Worm (Caenorhabditis elegans) whole organism, late embryonic: ENCODE results near the gene R151.8.

ENCODE experiments used
- C08G9.2 ChIP-seq: sonication (generic microtip); optimal IDR thresholded peaks from 2 replicates; lab custom pipeline; 2016; ENCODE audit warnings: mild to moderate bottlenecking, missing genetic modification characterization, moderate library complexity, missing compliant biosample characterization
- F13H6.1 ChIP-seq: sonication (generic microtip); optimal IDR thresholded peaks from 2 replicates; lab custom pipeline; 2016; ENCODE audit warnings: missing genetic modification characterization, missing compliant biosample characterization
- K02D7.2 ChIP-seq: sonication (generic microtip); optimal IDR thresholded peaks from 2 replicates; lab custom pipeline; 2017; ENCODE audit warnings: mild to moderate bottlenecking, missing genetic modification characterization, missing compliant biosample characterization
- Y22D7AL.16 ChIP-seq: sonication (generic microtip); optimal IDR thresholded peaks from 2 replicates; lab custom pipeline; 2016; ENCODE audit warnings: missing genetic modification characterization, missing compliant biosample characterization
- ama-1 ChIP-seq: fragments of 150-350 bp; optimal IDR thresholded peaks from 2 replicates; lab custom pipeline; 2014
- ceh-2 ChIP-seq: sonication (generic microtip); optimal IDR thresholded peaks from 2 replicates; lab custom pipeline; 2016; ENCODE audit warnings: missing genotype, missing genetic modification characterization, missing compliant biosample characterization
- ceh-24 ChIP-seq: sonication (generic microtip); optimal IDR thresholded peaks from 2 replicates; lab custom pipeline; 2016; ENCODE audit warnings: mild to moderate bottlenecking, missing genetic modification characterization, missing compliant biosample characterization
- ceh-31 ChIP-seq: sonication (generic microtip); optimal IDR thresholded peaks from 2 replicates; lab custom pipeline; 2016; ENCODE audit warnings: missing genetic modification characterization, missing compliant biosample characterization
- ceh-34 ChIP-seq: sonication (generic microtip); optimal IDR thresholded peaks from 2 replicates; lab custom pipeline; 2016; ENCODE audit warnings: mild to moderate bottlenecking, missing genetic modification characterization, missing compliant biosample characterization
- ceh-6 ChIP-seq: fragments of 200-800 bp; sonication (Bioruptor generic); optimal IDR thresholded peaks from 2 replicates; lab custom pipeline; 2018; ENCODE audit warnings: mild to moderate bottlenecking, missing genetic modification characterization, missing compliant biosample characterization
- ceh-9 ChIP-seq: sonication (generic microtip); optimal IDR thresholded peaks from 2 replicates; lab custom pipeline; 2016; ENCODE audit warnings: mild to moderate bottlenecking, missing genetic modification characterization, inconsistent platforms, missing compliant biosample characterization
- dmd-4 ChIP-seq: sonication (generic microtip); optimal IDR thresholded peaks from 2 replicates; lab custom pipeline; 2016; ENCODE audit warnings: borderline replicate concordance, missing genetic modification characterization, missing compliant biosample characterization
- dve-1 ChIP-seq: sonication (generic microtip); optimal IDR thresholded peaks from 2 replicates; lab custom pipeline; 2017; ENCODE audit warnings: antibody characterized with exemption, mild to moderate bottlenecking, missing genetic modification characterization, missing compliant biosample characterization
- elt-2 ChIP-seq: sonication (generic microtip); optimal IDR thresholded peaks from 2 replicates; lab custom pipeline; 2016; ENCODE audit warnings: missing genetic modification reagents, missing genetic modification characterization, missing compliant biosample characterization
- ets-4 ChIP-seq: sonication (generic microtip); optimal IDR thresholded peaks from 2 replicates; lab custom pipeline; 2016; ENCODE audit warnings: missing genetic modification characterization, missing compliant biosample characterization
- eyg-1 ChIP-seq: sonication (generic microtip); optimal IDR thresholded peaks from 2 replicates; lab custom pipeline; 2016; ENCODE audit warnings: missing genotype, missing genetic modification characterization, missing compliant biosample characterization
- fkh-6 ChIP-seq: sonication (generic microtip); optimal IDR thresholded peaks from 2 replicates; lab custom pipeline; 2016; ENCODE audit warnings: missing genetic modification characterization, missing compliant biosample characterization
- gmeb-2 ChIP-seq: sonication (generic microtip); optimal IDR thresholded peaks from 2 replicates; lab custom pipeline; 2016; ENCODE audit warnings: missing genetic modification characterization, inconsistent platforms, missing compliant biosample characterization
- lim-6 ChIP-seq: sonication (generic microtip); optimal IDR thresholded peaks from 2 replicates; lab custom pipeline; 2016; ENCODE audit warnings: missing genetic modification characterization, missing compliant biosample characterization
- madf-2 ChIP-seq: sonication (generic microtip); optimal IDR thresholded peaks from 2 replicates; lab custom pipeline; 2017; ENCODE audit warnings: missing genetic modification characterization, missing compliant biosample characterization
- mec-3 ChIP-seq: sonication (generic microtip); optimal IDR thresholded peaks from 2 replicates; lab custom pipeline; 2016; ENCODE audit warnings: borderline replicate concordance, missing genetic modification characterization, missing compliant biosample characterization
- nfya-1 ChIP-seq: sonication (generic microtip); optimal IDR thresholded peaks from 2 replicates; lab custom pipeline; 2017; ENCODE audit warnings: missing genetic modification characterization, mild to moderate bottlenecking, missing compliant biosample characterization, antibody characterized with exemption, moderate library complexity
- odd-2 ChIP-seq: sonication (generic microtip); optimal IDR thresholded peaks from 2 replicates; lab custom pipeline; 2017; ENCODE audit warnings: antibody characterized with exemption, mild to moderate bottlenecking, missing genetic modification characterization, missing compliant biosample characterization
- pag-3 ChIP-seq: sonication (generic microtip); optimal IDR thresholded peaks from 2 replicates; lab custom pipeline; 2016; ENCODE audit warnings: missing compliant biosample characterization, missing genetic modification characterization, borderline replicate concordance
- pat-9 ChIP-seq: fragments of 200-800 bp; sonication (Bioruptor generic); optimal IDR thresholded peaks from 2 replicates; lab custom pipeline; 2018; ENCODE audit warnings: mild to moderate bottlenecking, missing genetic modification characterization, moderate library complexity, missing compliant biosample characterization
- pax-1 ChIP-seq: fragments of 150-350 bp; optimal IDR thresholded peaks from 2 replicates; lab custom pipeline; 2014; ENCODE audit warnings: missing biosample characterization, missing genetic modification characterization
- pha-2 ChIP-seq: sonication (generic microtip); optimal IDR thresholded peaks from 2 replicates; lab custom pipeline; 2017; ENCODE audit warnings: mild to moderate bottlenecking, missing genetic modification characterization, missing compliant biosample characterization
- ref-2 ChIP-seq: sonication (generic microtip); optimal IDR thresholded peaks from 2 replicates; lab custom pipeline; 2016; ENCODE audit warnings: missing genetic modification characterization, missing compliant biosample characterization
- sox-2 ChIP-seq: fragments of 200-800 bp; sonication (Bioruptor generic); IDR thresholded peaks from 2 replicates; pipeline ENCODE4 v1.3.6; 2022; ENCODE audit warnings: missing genetic modification reagents, missing genetic modification characterization, missing compliant biosample characterization
- syd-9 ChIP-seq: sonication (generic microtip); optimal IDR thresholded peaks from 2 replicates; lab custom pipeline; 2016; ENCODE audit warnings: mild to moderate bottlenecking, missing genetic modification characterization, moderate library complexity, missing compliant biosample characterization
- tbx-2 ChIP-seq: sonication (generic microtip); optimal IDR thresholded peaks from 2 replicates; lab custom pipeline; 2016; ENCODE audit warnings: missing genetic modification characterization, missing compliant biosample characterization
- unc-3 ChIP-seq, 2 experiments: fragments of 200-800 bp in 1 of 2; sonication (Bioruptor generic) in 1 of 2; sonication (generic microtip) in 1 of 2; conservative IDR thresholded peaks in 1 of 2; optimal IDR thresholded peaks in 1 of 2; 2 replicates each; pipeline versions ENCODE4 v1.3.6 to Lab custom; 2016 to 2022; ENCODE audit warnings: missing compliant biosample characterization in 2 of 2, missing genetic modification characterization in 2 of 2, missing genetic modification reagents in 1 of 2
- unc-42 ChIP-seq: sonication (generic microtip); optimal IDR thresholded peaks from 2 replicates; lab custom pipeline; 2016; ENCODE audit warnings: missing genotype, missing genetic modification characterization, missing compliant biosample characterization
- ztf-16 ChIP-seq: sonication (generic microtip); optimal IDR thresholded peaks from 2 replicates; lab custom pipeline; 2017; ENCODE audit warnings: missing genetic modification characterization, missing compliant biosample characterization

Gene R151.8

DNA sequence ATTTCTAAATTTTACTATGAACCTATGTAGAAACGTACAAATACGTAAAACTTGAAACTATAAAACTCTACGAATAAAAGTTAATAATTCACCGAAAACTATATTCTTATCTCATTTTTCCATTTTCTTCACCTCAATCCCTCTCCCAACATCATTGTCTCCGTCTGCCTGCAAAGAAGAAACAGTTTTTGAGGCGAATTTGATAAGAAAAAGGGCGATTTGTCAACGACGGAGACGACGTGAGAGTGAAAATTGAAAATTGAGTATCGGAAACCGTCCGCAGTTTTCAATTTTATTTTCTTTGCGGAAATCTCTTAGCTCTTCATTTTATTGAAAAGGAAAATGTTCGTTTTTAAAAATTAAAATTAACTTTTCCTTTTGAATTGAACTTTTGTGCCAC, 17.6 kb downstream of the R151.8 start:
- TF ChIP-seq K02D7.2 (tag; lab: Kevin White, UChicago) (no peak), pag-3 (tag; lab: Kevin White, UChicago) (no peak), ceh-2 (tag; lab: Kevin White, UChicago) (no peak), dve-1 (tag; lab: Kevin White, UChicago) (no peak)

DNA sequence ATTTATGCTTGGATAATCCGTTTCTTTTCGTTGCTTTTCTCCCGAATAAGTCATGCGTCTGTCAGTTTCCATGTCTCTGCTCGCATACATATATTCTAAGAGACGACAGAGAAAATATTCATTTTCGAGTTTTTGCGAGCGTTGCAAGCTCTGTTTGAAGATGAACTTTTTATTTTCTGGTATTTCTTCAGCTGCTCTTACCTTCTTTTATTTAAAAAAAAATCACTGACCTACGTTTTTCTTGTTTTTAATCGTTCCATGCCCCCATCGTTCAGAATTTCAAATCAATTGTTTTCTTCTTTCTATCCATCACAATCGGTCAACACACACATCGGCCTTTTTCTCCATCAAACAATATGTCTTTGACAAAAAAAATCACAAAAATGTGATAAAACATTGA, 19.1 kb downstream of the R151.8 start:
- no peak for TF ChIP-seq odd-2 (tag; lab: Kevin White, UChicago)
- TF ChIP-seq ceh-34 (tag; lab: Kevin White, UChicago): no peak
- no peak for TF ChIP-seq unc-3 (GFP tag; conservative IDR thresholded peaks at IDR 0.05; lab: Robert Waterston, UW)
- TF ChIP-seq unc-3 (tag; optimal IDR thresholded peaks at IDR 0.05; lab: Kevin White, UChicago): no peak
- TF ChIP-seq mec-3 (tag; lab: Kevin White, UChicago): no peak
- TF ChIP-seq ceh-24 (tag; lab: Kevin White, UChicago): no peak
- TF ChIP-seq ceh-9: no peak
- TF ChIP-seq F13H6.1: no peak
- TF ChIP-seq pag-3 (tag; lab: Kevin White, UChicago): no peak
- no peak for TF ChIP-seq tbx-2 (tag; lab: Kevin White, UChicago)
- TF ChIP-seq lim-6 (tag; lab: Kevin White, UChicago): no peak
- no peak for TF ChIP-seq eyg-1

DNA sequence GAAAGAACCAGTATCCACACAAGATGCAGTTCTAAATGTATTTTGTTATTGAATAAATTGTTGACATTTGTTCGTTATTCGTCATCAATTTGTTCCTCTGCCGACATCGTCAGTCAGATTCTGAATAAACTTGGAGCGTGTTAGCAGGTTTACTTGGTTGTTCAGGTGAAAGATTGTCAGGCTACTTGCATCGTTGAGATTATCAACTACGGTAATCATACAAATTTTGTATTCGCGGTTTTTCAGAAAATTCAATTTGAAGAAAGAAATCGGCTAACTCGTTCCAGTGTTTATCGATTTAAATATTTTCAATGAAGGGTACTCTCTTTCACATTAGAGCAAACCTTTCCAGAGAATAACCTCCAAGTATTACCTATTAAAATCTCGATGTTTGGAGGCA, 19.9 kb downstream of the R151.8 start, which contains the start of gene R151.2:
R151.2 (plus strand) TSS at position 247 of the 400 bp plus-strand sequence.
- TF ChIP-seq pat-9 (tag; lab: Kevin White, UChicago): no peak
- TF ChIP-seq sox-2 (GFP tag; lab: Robert Waterston, UW): no peak
- no peak for TF ChIP-seq dmd-4 (tag; lab: Kevin White, UChicago)
- TF ChIP-seq ref-2 (tag; lab: Kevin White, UChicago): no peak
- TF ChIP-seq mec-3 (tag; lab: Kevin White, UChicago): no peak
- no peak for TF ChIP-seq ama-1 (lab: Kevin White, UChicago)
- TF ChIP-seq pax-1 (tag; lab: Kevin White, UChicago): no peak
- no peak for TF ChIP-seq Y22D7AL.16 (tag; lab: Kevin White, UChicago)
- no peak for TF ChIP-seq tbx-2 (tag; lab: Kevin White, UChicago)
- no peak for TF ChIP-seq nfya-1 (tag; lab: Kevin White, UChicago)
- TF ChIP-seq C08G9.2 (tag; lab: Kevin White, UChicago): no peak
- TF ChIP-seq ceh-6 (GFP tag; lab: Kevin White, UChicago): no peak
- TF ChIP-seq odd-2 (tag; lab: Kevin White, UChicago): no peak
- TF ChIP-seq dve-1 (tag; lab: Kevin White, UChicago): no peak
- TF ChIP-seq gmeb-2: no peak
- TF ChIP-seq fkh-6: no peak
- TF ChIP-seq madf-2: no peak
- TF ChIP-seq pha-2 (tag; lab: Kevin White, UChicago): no peak
- no peak for TF ChIP-seq ztf-16 (tag; lab: Kevin White, UChicago)

DNA sequence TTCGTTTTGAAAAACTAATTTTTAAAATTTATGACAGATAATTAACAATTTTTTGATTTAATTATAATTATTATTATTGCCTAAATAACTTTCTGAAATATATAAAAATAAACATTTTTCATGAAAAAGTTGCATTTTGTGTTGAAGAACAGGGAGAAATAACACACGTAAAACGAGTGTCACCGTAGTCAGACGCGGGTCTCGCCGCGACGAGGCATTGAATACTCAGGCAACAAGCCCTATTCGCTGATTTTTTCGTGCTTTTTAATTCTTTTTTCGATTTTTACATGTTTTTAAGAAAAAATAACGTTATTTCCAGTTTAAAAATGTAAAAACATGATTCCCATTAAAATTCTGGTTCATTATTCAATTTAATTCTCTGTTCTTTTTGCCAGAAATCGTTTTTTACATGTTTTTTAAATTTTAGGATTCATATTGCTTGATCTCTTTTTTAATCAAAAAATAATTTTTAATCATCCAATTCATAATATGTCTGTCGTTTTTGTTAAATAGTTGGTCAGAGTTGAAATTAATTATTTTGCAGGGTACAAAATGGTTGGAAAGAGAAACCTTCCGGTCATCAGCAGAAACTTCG, 21.6 kb downstream of the R151.8 start, which contains the start of gene rpl-6:
rpl-6 (plus strand) TSS at position 545 of the 595 bp plus-strand sequence.
- TF ChIP-seq unc-3 (GFP tag; conservative IDR thresholded peaks at IDR 0.05; lab: Robert Waterston, UW) (no peak), unc-3 (tag; optimal IDR thresholded peaks at IDR 0.05; lab: Kevin White, UChicago) (no peak), ceh-9 (no peak), pha-2 (tag; lab: Kevin White, UChicago) (peak; percentile 4), ets-4 (no peak), ceh-31 (tag; lab: Kevin White, UChicago) (peak; percentile 34), elt-2 (tag; lab: Kevin White, UChicago) (peak; percentile 42), ceh-34 (tag; lab: Kevin White, UChicago) (peak; percentile 1), tbx-2 (tag; lab: Kevin White, UChicago) (peak; percentile 23), nfya-1 (tag; lab: Kevin White, UChicago) (peak; percentile 93), ceh-2 (tag; lab: Kevin White, UChicago) (no peak), syd-9 (tag; lab: Kevin White, UChicago) (no peak), unc-42 (tag; lab: Kevin White, UChicago) (peak; percentile 12), mec-3 (tag; lab: Kevin White, UChicago) (no peak), pax-1 (tag; lab: Kevin White, UChicago) (peak; percentile 57), sox-2 (GFP tag; lab: Robert Waterston, UW) (no peak), ztf-16 (tag; lab: Kevin White, UChicago) (no peak)
